Fruit fly (Drosophila melanogaster) S2 (cell line): ENCODE measurements around the gene Faf2.

Experiments
- CG8478 ChIP-seq: fragments of >200 bp; optimal IDR thresholded peaks from 2 replicates; lab custom pipeline; 2018
- CTCF ChIP-seq, 2 experiments: fragments of >200 bp; optimal IDR thresholded peaks; 2 replicates each; lab custom pipeline; 2018

Gene Faf2

dm6 chr2L:18708239-18708891, at the start of gene Faf2, which contains the start of gene Grip71:
Gene Faf2 (minus strand): TSS chr2L:18708688.
Gene Grip71 (plus strand): TSS chr2L:18708846.
- TF ChIP-seq CTCF (optimal IDR thresholded peaks at IDR 0.05; lab: Kevin White, UChicago) (no peak), CG8478 (lab: Kevin White, UChicago) (no peak)

- TF ChIP-seq CG8478 (lab: Kevin White, UChicago) (no peak), CTCF (optimal IDR thresholded peaks at IDR 0.05; lab: Kevin White, UChicago) (no peak)
Observed at dm6 chr2L:18753242-18753641, 44.8 kb upstream of the Faf2 start.

dm6 chr2L:18752823-18753222, 44.3 kb upstream of the Faf2 start:
- no peak for TF ChIP-seq CG8478 (lab: Kevin White, UChicago)
- TF ChIP-seq CTCF (optimal IDR thresholded peaks at IDR 0.05; lab: Kevin White, UChicago): no peak

- TF ChIP-seq CG8478 (lab: Kevin White, UChicago): no peak
- no peak for TF ChIP-seq CTCF (optimal IDR thresholded peaks at IDR 0.05; lab: Kevin White, UChicago)
Observed at dm6 chr2L:18752038-18752437, 43.5 kb upstream of the Faf2 start.

- no peak for TF ChIP-seq CTCF (optimal IDR thresholded peaks at IDR 0.05; lab: Kevin White, UChicago)
- TF ChIP-seq CG8478 (lab: Kevin White, UChicago): no peak
Observed at dm6 chr2L:18751337-18751736, 42.8 kb upstream of the Faf2 start.

- TF ChIP-seq CTCF (optimal IDR thresholded peaks at IDR 0.05; lab: Kevin White, UChicago) (no peak), CG8478 (lab: Kevin White, UChicago) (no peak)
Observed at dm6 chr2L:18746694-18747093, 38.2 kb upstream of the Faf2 start.

- TF ChIP-seq CG8478 (lab: Kevin White, UChicago) (no peak), CTCF (optimal IDR thresholded peaks at IDR 0.05; lab: Kevin White, UChicago) (no peak)
Observed at dm6 chr2L:18745454-18745853, 37.0 kb upstream of the Faf2 start.

- no peak for TF ChIP-seq CG8478 (lab: Kevin White, UChicago)
- TF ChIP-seq CTCF (optimal IDR thresholded peaks at IDR 0.05; lab: Kevin White, UChicago): no peak
Observed at dm6 chr2L:18743896-18744295, 35.4 kb upstream of the Faf2 start.

- TF ChIP-seq CTCF (optimal IDR thresholded peaks at IDR 0.05; lab: Kevin White, UChicago) (no peak), CG8478 (lab: Kevin White, UChicago) (no peak)
Observed at dm6 chr2L:18742710-18743109, 34.2 kb upstream of the Faf2 start.

dm6 chr2L:18740010-18740409, 31.5 kb upstream of the Faf2 start, which contains the start of the genes CG42752 and CG15167:
Gene CG42752 (minus strand): TSS chr2L:18740110.
Gene CG15167 (plus strand): TSS chr2L:18740358.
- TF ChIP-seq CG8478 (lab: Kevin White, UChicago) (no peak), CTCF (optimal IDR thresholded peaks at IDR 0.05; lab: Kevin White, UChicago) (no peak)

- TF ChIP-seq CG8478 (lab: Kevin White, UChicago) (no peak), CTCF (optimal IDR thresholded peaks at IDR 0.05; lab: Kevin White, UChicago) (no peak)
Observed at dm6 chr2L:18737239-18737638, 28.8 kb upstream of the Faf2 start.

dm6 chr2L:18735553-18736167, 27.2 kb upstream of the Faf2 start:
- TF ChIP-seq CTCF (optimal IDR thresholded peaks at IDR 0.05; lab: Kevin White, UChicago) (no peak), CG8478 (lab: Kevin White, UChicago) (no peak)

dm6 chr2L:18732760-18733530, 24.5 kb upstream of the Faf2 start:
- TF ChIP-seq CG8478 (lab: Kevin White, UChicago): no peak
- no peak for TF ChIP-seq CTCF (optimal IDR thresholded peaks at IDR 0.05; lab: Kevin White, UChicago)

dm6 chr2L:18732291-18732690, 23.8 kb upstream of the Faf2 start, which contains the start of gene CG10348:
Gene CG10348 (minus strand): TSS chr2L:18732524.
- TF ChIP-seq CTCF (optimal IDR thresholded peaks at IDR 0.05; lab: Kevin White, UChicago): no peak
- TF ChIP-seq CG8478 (lab: Kevin White, UChicago): no peak

- TF ChIP-seq CG8478 (lab: Kevin White, UChicago) (no peak), CTCF (optimal IDR thresholded peaks at IDR 0.05; lab: Kevin White, UChicago) (no peak)
Observed at dm6 chr2L:18727986-18728385, 19.5 kb upstream of the Faf2 start.
